Worm (Caenorhabditis elegans): ENCODE data around the gene clec-80.

clec-80 gene

DNA sequence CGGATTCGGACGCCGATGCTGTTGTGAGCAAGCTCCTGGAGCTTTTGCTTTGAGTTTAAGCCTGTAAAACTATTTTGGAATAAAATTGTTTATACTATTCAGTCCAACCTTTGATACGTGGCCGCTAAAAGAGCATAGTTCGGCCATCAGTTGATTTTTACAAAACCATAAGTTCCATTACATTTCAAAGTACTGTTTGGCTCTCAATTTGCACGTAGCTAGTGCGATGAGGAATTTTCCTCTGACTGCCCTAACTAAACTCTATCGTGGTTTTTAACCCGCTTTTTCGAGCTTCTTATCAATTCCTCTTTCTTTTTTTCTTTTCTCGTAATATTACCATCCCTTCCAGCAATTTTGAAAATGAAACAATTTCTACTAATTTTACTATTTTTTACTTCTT, at the start of gene clec-80:
Gene clec-80 (plus strand): TSS at position 301 of the 400 bp plus-strand sequence.
- TF ChIP-seq ceh-2 (tag; optimal IDR thresholded peaks at IDR 0.05) (no peak), fkh-10 (GFP tag; optimal IDR thresholded peaks at IDR 0.05) (no peak), nhr-11 (tag; optimal IDR thresholded peaks at IDR 0.05) (no peak)

DNA sequence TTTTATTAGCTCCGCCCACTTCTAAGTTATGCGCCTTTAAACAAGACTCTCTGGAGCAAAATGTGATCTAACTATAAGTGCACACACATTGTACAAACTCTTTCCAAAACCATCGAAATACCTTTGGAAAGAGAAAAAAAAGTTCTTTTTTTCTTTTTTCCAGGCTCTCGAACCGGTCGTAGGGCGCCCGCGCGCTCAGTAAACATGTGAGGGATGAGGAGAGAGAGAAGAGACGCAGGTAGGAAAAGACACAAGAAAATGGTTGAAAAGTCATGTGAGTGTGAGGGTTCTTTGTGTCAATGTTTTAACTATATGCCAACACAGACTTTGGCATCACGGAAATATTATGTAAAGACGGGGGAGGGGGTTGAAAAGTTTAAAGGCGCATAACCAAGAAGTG, 49.0 kb upstream of the clec-80 start:
- TF ChIP-seq ets-4 (tag; optimal IDR thresholded peaks at IDR 0.05) (peak; percentile 12), ceh-2 (tag; optimal IDR thresholded peaks at IDR 0.05) (no peak), hlh-13 (GFP tag; optimal IDR thresholded peaks at IDR 0.05) (no peak), pha-2 (tag; optimal IDR thresholded peaks at IDR 0.05) (no peak), ceh-19 (GFP tag; optimal IDR thresholded peaks at IDR 0.05) (peak; percentile 35), F13H6.1 (tag; optimal IDR thresholded peaks at IDR 0.05) (peak; percentile 13), ceh-18 (tag; optimal IDR thresholded peaks at IDR 0.05) (peak; percentile 62), nfya-1 (tag; optimal IDR thresholded peaks at IDR 0.05) (peak; percentile 30), ceh-31 (tag; optimal IDR thresholded peaks at IDR 0.05) (peak; percentile 60), ahr-1 (tag; optimal IDR thresholded peaks at IDR 0.05) (no peak), ceh-48 (tag; optimal IDR thresholded peaks at IDR 0.05) (no peak), hlh-30 (tag; optimal IDR thresholded peaks at IDR 0.05; ENCODE audit: insufficient read depth) (peak; percentile 91)

DNA sequence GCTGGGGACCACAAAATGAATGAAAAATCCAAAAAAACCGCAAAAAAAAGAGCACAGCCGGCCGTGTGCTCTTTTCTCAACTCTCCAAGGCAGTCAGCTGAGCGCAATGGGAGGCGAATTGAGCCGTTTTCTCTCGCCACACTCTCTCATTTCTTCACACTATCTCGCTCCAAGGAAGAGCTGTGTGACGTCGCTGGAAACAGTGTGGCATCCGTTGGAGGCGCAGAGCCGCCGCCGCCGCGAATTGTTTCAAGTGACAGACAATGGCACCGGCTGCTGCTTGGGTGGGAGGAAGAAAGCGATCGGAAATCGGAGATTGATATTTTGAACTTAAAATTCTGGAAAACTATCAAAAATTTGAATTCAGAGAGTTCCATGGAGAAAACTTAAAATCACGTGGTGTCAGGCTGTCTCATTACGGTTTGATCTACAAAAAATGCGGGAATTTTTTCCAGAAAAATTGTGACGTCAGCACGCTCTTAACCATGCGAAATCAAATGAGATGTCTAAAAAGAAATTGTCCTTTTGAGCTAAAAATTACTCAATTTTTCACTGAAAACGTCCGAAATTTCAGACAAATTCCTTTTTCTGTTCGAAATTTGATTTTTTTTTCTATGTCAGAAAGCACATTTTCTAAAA, 47.4 kb upstream of the clec-80 start:
- peak; percentile 61 for TF ChIP-seq rnt-1 (tag; optimal IDR thresholded peaks at IDR 0.05)
- no peak for TF ChIP-seq gmeb-2 (tag; optimal IDR thresholded peaks at IDR 0.05)
- TF ChIP-seq pha-4 (tag; optimal IDR thresholded peaks at IDR 0.05): no peak
- TF ChIP-seq ceh-18 (tag; optimal IDR thresholded peaks at IDR 0.05): peak; percentile 57
- TF ChIP-seq sox-4 (tag; optimal IDR thresholded peaks at IDR 0.05): peak; percentile 14
- TF ChIP-seq hlh-15 (tag; optimal IDR thresholded peaks at IDR 0.05): no peak
- peak; percentile 58 for TF ChIP-seq ceh-31 (tag; optimal IDR thresholded peaks at IDR 0.05)
- TF ChIP-seq T23F11.4 (GFP tag; optimal IDR thresholded peaks at IDR 0.05): no peak
- no peak for TF ChIP-seq eyg-1 (tag; optimal IDR thresholded peaks at IDR 0.05)
- TF ChIP-seq ahr-1 (tag; optimal IDR thresholded peaks at IDR 0.05): no peak
- TF ChIP-seq ama-1 (optimal IDR thresholded peaks at IDR 0.05): no peak
- TF ChIP-seq pat-9 (tag; optimal IDR thresholded peaks at IDR 0.05): no peak
- TF ChIP-seq unc-55 (GFP tag; optimal IDR thresholded peaks at IDR 0.05): peak; percentile 6
- TF ChIP-seq ceh-19 (GFP tag; optimal IDR thresholded peaks at IDR 0.05): peak; percentile 32
- TF ChIP-seq K09A11.1 (tag; optimal IDR thresholded peaks at IDR 0.05; ENCODE audit: insufficient read depth): no peak
- TF ChIP-seq ceh-2 (tag; optimal IDR thresholded peaks at IDR 0.05): no peak
- TF ChIP-seq elt-2 (tag; optimal IDR thresholded peaks at IDR 0.05): no peak
- TF ChIP-seq hlh-30 (tag; optimal IDR thresholded peaks at IDR 0.05; ENCODE audit: insufficient read depth): peak; percentile 72
- TF ChIP-seq hlh-8 (tag; optimal IDR thresholded peaks at IDR 0.05): peak; percentile 2
- no peak for TF ChIP-seq C08G9.2 (tag; optimal IDR thresholded peaks at IDR 0.05)
- no peak for TF ChIP-seq fkh-10 (GFP tag; optimal IDR thresholded peaks at IDR 0.05)
- TF ChIP-seq nfya-1 (tag; optimal IDR thresholded peaks at IDR 0.05): peak; percentile 31
- TF ChIP-seq tbx-2 (tag; optimal IDR thresholded peaks at IDR 0.05): peak; percentile 2
- TF ChIP-seq nhr-232 (tag; optimal IDR thresholded peaks at IDR 0.05): no peak
- peak; percentile 33 for TF ChIP-seq ceh-34 (tag; optimal IDR thresholded peaks at IDR 0.05)
- no peak for TF ChIP-seq unc-86 (tag; optimal IDR thresholded peaks at IDR 0.05)
- no peak for TF ChIP-seq Y22D7AL.16 (tag; optimal IDR thresholded peaks at IDR 0.05)

ce11 chrIV:2776733-2777132, 46.8 kb upstream of the clec-80 start:
- TF ChIP-seq tbx-2 (tag; optimal IDR thresholded peaks at IDR 0.05) (no peak), sox-2 (GFP tag; IDR thresholded peaks at IDR 0.05) (no peak), hlh-30 (tag; optimal IDR thresholded peaks at IDR 0.05; ENCODE audit: insufficient read depth) (no peak), pat-9 (tag; optimal IDR thresholded peaks at IDR 0.05) (no peak), pax-1 (tag; optimal IDR thresholded peaks at IDR 0.05) (no peak), ceh-6 (GFP tag; optimal IDR thresholded peaks at IDR 0.05) (no peak), elt-2 (tag; optimal IDR thresholded peaks at IDR 0.05) (no peak), rnt-1 (tag; optimal IDR thresholded peaks at IDR 0.05) (no peak), dmd-4 (tag; optimal IDR thresholded peaks at IDR 0.05; ENCODE audit: borderline replicate concordance) (no peak), che-1 (tag; optimal IDR thresholded peaks at IDR 0.05) (no peak), madf-2 (tag; optimal IDR thresholded peaks at IDR 0.05) (no peak), gmeb-2 (tag; optimal IDR thresholded peaks at IDR 0.05) (no peak), ceh-9 (tag; optimal IDR thresholded peaks at IDR 0.05) (no peak), ztf-16 (tag; optimal IDR thresholded peaks at IDR 0.05) (no peak)

Measured in whole organism, late embryonic.